Worm (Caenorhabditis elegans) whole organism, L2 larva: Measurements from ENCODE around the gene T13H5.8.
A peak's percentile ranks its signal among the peaks of the same experiment; 100 is the strongest.

ENCODE experiments used
- C34F6.9 ChIP-seq: fragments of 150-350 bp; optimal IDR thresholded peaks from 2 replicates; lab custom pipeline; 2014; ENCODE audit warnings: missing biosample characterization, missing genetic modification characterization
- F13H6.1 ChIP-seq: sonication (generic microtip); optimal IDR thresholded peaks from 2 replicates; lab custom pipeline; 2016; ENCODE audit warnings: missing genetic modification characterization, missing compliant biosample characterization
- R02D3.7 ChIP-seq: fragments of 150-350 bp; optimal IDR thresholded peaks from 2 replicates; lab custom pipeline; 2014; ENCODE audit warnings: missing biosample characterization, missing genetic modification characterization
- Y55F3AM.14 ChIP-seq: fragments of 200-800 bp; sonication (Bioruptor generic); optimal IDR thresholded peaks from 2 replicates; lab custom pipeline; 2018; ENCODE audit warnings: mild to moderate bottlenecking, missing genetic modification characterization, missing compliant biosample characterization
- ZK546.5 ChIP-seq: sonication (generic microtip); optimal IDR thresholded peaks from 2 replicates; lab custom pipeline; 2017; ENCODE audit warnings: missing biosample characterization, missing genetic modification characterization
- alr-1 ChIP-seq: fragments of 150-350 bp; optimal IDR thresholded peaks from 2 replicates; lab custom pipeline; 2014; ENCODE audit warnings: missing biosample characterization, missing genetic modification characterization
- aly-2 ChIP-seq: fragments of 150-350 bp; optimal IDR thresholded peaks from 2 replicates; lab custom pipeline; 2014; ENCODE audit warnings: missing biosample characterization, missing genetic modification characterization
- ama-1 ChIP-seq: fragments of 150-350 bp; optimal IDR thresholded peaks from 2 replicates; lab custom pipeline; 2018; ENCODE audit warnings: inconsistent platforms
- blmp-1 ChIP-seq: sonication (generic microtip); optimal IDR thresholded peaks from 2 replicates; lab custom pipeline; 2017; ENCODE audit warnings: missing genetic modification characterization, mild to moderate bottlenecking, missing compliant biosample characterization, antibody characterized with exemption, moderate library complexity; ENCODE audit not compliant: insufficient read depth
- ceh-16 ChIP-seq: fragments of 150-350 bp; optimal IDR thresholded peaks from 2 replicates; lab custom pipeline; 2014; ENCODE audit warnings: missing biosample characterization, missing genetic modification characterization
- ceh-82 ChIP-seq: fragments of 150-350 bp; optimal IDR thresholded peaks from 2 replicates; lab custom pipeline; 2014; ENCODE audit warnings: missing biosample characterization, missing genetic modification characterization
- crh-2 ChIP-seq: sonication (generic microtip); optimal IDR thresholded peaks from 2 replicates; lab custom pipeline; 2017; ENCODE audit warnings: missing biosample characterization, missing genetic modification characterization
- dmd-4 ChIP-seq: sonication (generic microtip); optimal IDR thresholded peaks from 2 replicates; lab custom pipeline; 2017; ENCODE audit warnings: missing biosample characterization, missing genetic modification characterization
- egl-27 ChIP-seq: sonication (generic microtip); optimal IDR thresholded peaks from 3 replicates; lab custom pipeline; 2017; ENCODE audit warnings: missing biosample characterization, missing genetic modification reagents, missing genetic modification characterization
- elt-1 ChIP-seq: fragments of 150-350 bp; optimal IDR thresholded peaks from 2 replicates; lab custom pipeline; 2014; ENCODE audit warnings: missing biosample characterization, missing genetic modification characterization
- elt-3 ChIP-seq: sonication (generic microtip); optimal IDR thresholded peaks from 2 replicates; lab custom pipeline; 2017; ENCODE audit warnings: missing biosample characterization, missing genetic modification characterization
- fos-1 ChIP-seq: fragments of 150-350 bp; optimal IDR thresholded peaks from 2 replicates; lab custom pipeline; 2014; ENCODE audit warnings: missing biosample characterization, missing genetic modification characterization
- gmeb-1 ChIP-seq: fragments of 150-350 bp; optimal IDR thresholded peaks from 2 replicates; lab custom pipeline; 2014; ENCODE audit warnings: missing biosample characterization, missing genetic modification characterization
- lin-11 ChIP-seq: fragments of 150-350 bp; sonication (generic microtip); optimal IDR thresholded peaks from 2 replicates; lab custom pipeline; 2014; ENCODE audit warnings: missing biosample characterization, missing genetic modification characterization, inconsistent platforms, mixed read lengths
- lin-13 ChIP-seq: fragments of 150-350 bp; optimal IDR thresholded peaks from 2 replicates; lab custom pipeline; 2014; ENCODE audit warnings: missing biosample characterization, missing genetic modification reagents, missing genetic modification characterization
- lin-39 ChIP-seq: fragments of 150-350 bp; optimal IDR thresholded peaks from 2 replicates; lab custom pipeline; 2014; ENCODE audit warnings: missing biosample characterization, missing genetic modification reagents, missing genetic modification characterization
- lsy-2 ChIP-seq, 2 experiments: fragments of 150-350 bp in 1 of 2; sonication (generic microtip) in 1 of 2; optimal IDR thresholded peaks; 2 replicates each; lab custom pipeline; 2014 to 2017; ENCODE audit warnings: missing biosample characterization in 2 of 2, missing genetic modification characterization in 2 of 2
- mab-5 ChIP-seq: fragments of 150-350 bp; optimal IDR thresholded peaks from 2 replicates; lab custom pipeline; 2014; ENCODE audit warnings: missing biosample characterization, missing genetic modification characterization
- mbf-1 ChIP-seq: sonication (generic microtip); optimal IDR thresholded peaks from 2 replicates; lab custom pipeline; 2017; ENCODE audit warnings: missing biosample characterization, missing genetic modification characterization
- mdl-1 ChIP-seq, 2 experiments: fragments of 150-350 bp in 1 of 2; sonication (generic microtip) in 1 of 2; optimal IDR thresholded peaks; 2 replicates each; lab custom pipeline; 2017; ENCODE audit warnings: missing biosample characterization in 2 of 2, missing genetic modification characterization in 2 of 2
- nhr-10 ChIP-seq: sonication (generic microtip); optimal IDR thresholded peaks from 2 replicates; lab custom pipeline; 2017; ENCODE audit warnings: missing biosample characterization, missing genetic modification characterization
- nhr-11 ChIP-seq: fragments of 150-350 bp; optimal IDR thresholded peaks from 2 replicates; lab custom pipeline; 2014; ENCODE audit warnings: missing biosample characterization, missing genetic modification characterization
- nhr-12 ChIP-seq: fragments of 150-350 bp; optimal IDR thresholded peaks from 2 replicates; lab custom pipeline; 2014; ENCODE audit warnings: missing biosample characterization, missing genetic modification characterization
- nhr-129 ChIP-seq: fragments of 150-350 bp; optimal IDR thresholded peaks from 2 replicates; lab custom pipeline; 2014; ENCODE audit warnings: missing biosample characterization, missing genetic modification characterization
- nhr-21 ChIP-seq: fragments of 150-350 bp; optimal IDR thresholded peaks from 2 replicates; lab custom pipeline; 2014; ENCODE audit warnings: missing biosample characterization, missing genetic modification characterization
- nhr-23 ChIP-seq: fragments of 150-350 bp; optimal IDR thresholded peaks from 2 replicates; lab custom pipeline; 2014; ENCODE audit warnings: missing biosample characterization, missing genetic modification reagents, missing genetic modification characterization
- nhr-237 ChIP-seq: fragments of 150-350 bp; optimal IDR thresholded peaks from 2 replicates; lab custom pipeline; 2014; ENCODE audit warnings: missing biosample characterization, missing genetic modification characterization
- nhr-25 ChIP-seq: fragments of 150-350 bp; sonication (generic microtip); optimal IDR thresholded peaks from 3 replicates; lab custom pipeline; 2014; ENCODE audit warnings: missing biosample characterization, missing genetic modification characterization
- nhr-6 ChIP-seq: fragments of 150-350 bp; optimal IDR thresholded peaks from 2 replicates; lab custom pipeline; 2014; ENCODE audit warnings: missing biosample characterization, missing genetic modification characterization
- nhr-77 ChIP-seq: fragments of 150-350 bp; optimal IDR thresholded peaks from 2 replicates; lab custom pipeline; 2014; ENCODE audit warnings: missing biosample characterization, missing genetic modification characterization
- peb-1 ChIP-seq: fragments of 150-350 bp; optimal IDR thresholded peaks from 2 replicates; lab custom pipeline; 2014; ENCODE audit warnings: missing biosample characterization, missing genetic modification characterization
- sem-4 ChIP-seq: fragments of 150-350 bp; optimal IDR thresholded peaks from 2 replicates; lab custom pipeline; 2014; ENCODE audit warnings: missing biosample characterization, missing genetic modification reagents, missing genetic modification characterization
- skn-1 ChIP-seq: sonication (generic microtip); optimal IDR thresholded peaks from 2 replicates; lab custom pipeline; 2017; ENCODE audit warnings: missing biosample characterization, missing genetic modification characterization
- sma-3 ChIP-seq: sonication (generic microtip); optimal IDR thresholded peaks from 2 replicates; lab custom pipeline; 2016; ENCODE audit warnings: missing genetic modification reagents, missing genetic modification characterization, missing compliant biosample characterization
- sma-9 ChIP-seq, 2 experiments: fragments of 150-350 bp in 1 of 2; sonication (generic microtip) in 1 of 2; optimal IDR thresholded peaks; 2 replicates each; lab custom pipeline; 2014 to 2016; ENCODE audit warnings: missing genetic modification characterization in 2 of 2, mild to moderate bottlenecking in 1 of 2, missing biosample characterization in 1 of 2, missing compliant biosample characterization in 1 of 2, missing genetic modification reagents in 1 of 2, moderate library complexity in 1 of 2
- snpc-4 ChIP-seq: fragments of 150-350 bp; optimal IDR thresholded peaks from 2 replicates; lab custom pipeline; 2014; ENCODE audit warnings: missing biosample characterization, missing genetic modification characterization
- unc-39 ChIP-seq: fragments of 150-350 bp; optimal IDR thresholded peaks from 2 replicates; lab custom pipeline; 2014; ENCODE audit warnings: missing biosample characterization, missing genetic modification characterization
- unc-55 ChIP-seq: fragments of 150-350 bp; sonication (generic microtip); optimal IDR thresholded peaks from 3 replicates; lab custom pipeline; 2014; ENCODE audit warnings: missing biosample characterization, missing genetic modification reagents, missing genetic modification characterization
- unc-62 ChIP-seq: fragments of 150-350 bp; optimal IDR thresholded peaks from 2 replicates; lab custom pipeline; 2014; ENCODE audit warnings: missing biosample characterization, missing genetic modification reagents, missing genetic modification characterization
- zag-1 ChIP-seq: fragments of 150-350 bp; optimal IDR thresholded peaks from 2 replicates; lab custom pipeline; 2014; ENCODE audit warnings: missing biosample characterization, missing genetic modification characterization
- ztf-1 ChIP-seq: fragments of 200-800 bp; sonication (Bioruptor generic); conservative IDR thresholded peaks from 2 replicates; pipeline ENCODE4 v1.3.6; 2022; ENCODE audit warnings: missing genetic modification characterization, missing compliant biosample characterization
- ztf-11 ChIP-seq: sonication (generic microtip); optimal IDR thresholded peaks from 2 replicates; lab custom pipeline; 2017; ENCODE audit warnings: missing biosample characterization, missing genetic modification characterization
- ztf-4 ChIP-seq: fragments of 150-350 bp; optimal IDR thresholded peaks from 2 replicates; lab custom pipeline; 2014; ENCODE audit warnings: missing biosample characterization, missing genetic modification characterization

Gene T13H5.8

ce11 chrII:8483793-8484186, 34.5 kb upstream of the T13H5.8 start, which contains the start of gene taap-1:
TSS of gene taap-1 (minus strand) at chrII:8483871.
- TF ChIP-seq ztf-11 = no peak
- TF ChIP-seq nhr-129 = peak; percentile 54
- no peak for TF ChIP-seq nhr-10 (tag; lab: Kevin White, UChicago)
- peak in 1 of 2 experiments; percentile 17 for TF ChIP-seq mdl-1 (tag; optimal IDR thresholded peaks at IDR 0.05; lab: Kevin White, UChicago)
- peak; percentile 39 for TF ChIP-seq ama-1 (lab: Kevin White, UChicago)
- peak; percentile 52 for TF ChIP-seq sem-4 (tag; lab: Kevin White, UChicago)
- TF ChIP-seq Y55F3AM.14 (GFP tag; lab: Kevin White, UChicago) = no peak
- no peak for TF ChIP-seq nhr-21 (tag; lab: Kevin White, UChicago)
- peak; percentile 0 for TF ChIP-seq zag-1 (tag; lab: Kevin White, UChicago)
- TF ChIP-seq gmeb-1 (tag; lab: Kevin White, UChicago) = no peak
- peak; percentile 83 for TF ChIP-seq skn-1 (tag; lab: Kevin White, UChicago)
- TF ChIP-seq peb-1 = no peak
- no peak for TF ChIP-seq elt-3 (tag; lab: Kevin White, UChicago)
- TF ChIP-seq fos-1 (tag; lab: Kevin White, UChicago) = peak; percentile 13
- TF ChIP-seq sma-9 (GFP tag; optimal IDR thresholded peaks at IDR 0.05; lab: Kevin White, UChicago) = peak; percentile 77
- TF ChIP-seq sma-9 (tag; optimal IDR thresholded peaks at IDR 0.05; lab: Kevin White, UChicago) = no peak

ce11 chrII:8484546-8484945, 33.8 kb upstream of the T13H5.8 start:
- TF ChIP-seq dmd-4 = no peak
- TF ChIP-seq unc-55 (GFP tag; lab: Kevin White, UChicago) = peak; percentile 4
- TF ChIP-seq ceh-16 = no peak
- no peak for TF ChIP-seq zag-1 (tag; lab: Kevin White, UChicago)
- TF ChIP-seq nhr-129 = peak; percentile 63
- no peak for TF ChIP-seq ZK546.5 (tag; lab: Kevin White, UChicago)
- no peak for TF ChIP-seq mab-5
- no peak for TF ChIP-seq elt-1 (tag; lab: Kevin White, UChicago)
- TF ChIP-seq mdl-1 (tag; optimal IDR thresholded peaks at IDR 0.05; lab: Kevin White, UChicago) = no peak
- TF ChIP-seq nhr-237 (tag; lab: Kevin White, UChicago) = no peak
- no peak for TF ChIP-seq unc-39 (tag; lab: Kevin White, UChicago)
- no peak for TF ChIP-seq lin-13 (GFP tag; lab: Kevin White, UChicago)
- no peak for TF ChIP-seq ztf-4 (tag; lab: Kevin White, UChicago)
- TF ChIP-seq R02D3.7 (tag; lab: Kevin White, UChicago) = no peak
- TF ChIP-seq lin-39 (tag; lab: Kevin White, UChicago) = no peak
- peak; percentile 71 for TF ChIP-seq fos-1 (tag; lab: Kevin White, UChicago)
- no peak for TF ChIP-seq nhr-10 (tag; lab: Kevin White, UChicago)
- TF ChIP-seq sma-9 (GFP tag; optimal IDR thresholded peaks at IDR 0.05; lab: Kevin White, UChicago) = peak; percentile 68
- no peak for TF ChIP-seq sma-9 (tag; optimal IDR thresholded peaks at IDR 0.05; lab: Kevin White, UChicago)
- TF ChIP-seq egl-27 (tag; lab: Kevin White, UChicago) = peak; percentile 13
- TF ChIP-seq C34F6.9 = peak; percentile 33
- no peak for TF ChIP-seq snpc-4 (tag; lab: Kevin White, UChicago)
- peak in 1 of 2 experiments; percentile 26 for TF ChIP-seq lsy-2 (tag; optimal IDR thresholded peaks at IDR 0.05; lab: Kevin White, UChicago)
- no peak for TF ChIP-seq elt-3 (tag; lab: Kevin White, UChicago)
- no peak for TF ChIP-seq ceh-82
- TF ChIP-seq ama-1 (lab: Kevin White, UChicago) = peak; percentile 8
- no peak for TF ChIP-seq nhr-11
- TF ChIP-seq nhr-21 (tag; lab: Kevin White, UChicago) = no peak
- TF ChIP-seq nhr-77 (tag; lab: Kevin White, UChicago) = no peak
- peak; percentile 78 for TF ChIP-seq crh-2 (tag; lab: Kevin White, UChicago)
- TF ChIP-seq nhr-6 (tag; lab: Kevin White, UChicago) = no peak
- TF ChIP-seq sma-3 (GFP tag; lab: Kevin White, UChicago) = no peak
- no peak for TF ChIP-seq nhr-25 (tag; lab: Kevin White, UChicago)
- TF ChIP-seq sem-4 (tag; lab: Kevin White, UChicago) = no peak
- TF ChIP-seq aly-2 (tag; lab: Kevin White, UChicago) = no peak
- TF ChIP-seq alr-1 (tag; lab: Kevin White, UChicago) = no peak
- TF ChIP-seq nhr-12 (tag; lab: Kevin White, UChicago) = no peak
- TF ChIP-seq lin-11 (tag; lab: Kevin White, UChicago) = no peak
- TF ChIP-seq blmp-1 (tag; lab: Kevin White, UChicago) = no peak
- TF ChIP-seq Y55F3AM.14 (GFP tag; lab: Kevin White, UChicago) = no peak
- no peak for TF ChIP-seq mbf-1 (tag; lab: Kevin White, UChicago)
- peak; percentile 30 for TF ChIP-seq gmeb-1 (tag; lab: Kevin White, UChicago)
- peak; percentile 56 for TF ChIP-seq F13H6.1 (tag; lab: Kevin White, UChicago)
- no peak for TF ChIP-seq peb-1
- TF ChIP-seq ztf-11 = no peak
- no peak for TF ChIP-seq nhr-23 (tag; lab: Kevin White, UChicago)
- no peak for TF ChIP-seq ztf-1 (GFP tag; lab: Robert Waterston, UW)
- TF ChIP-seq unc-62 (GFP tag; lab: Kevin White, UChicago) = no peak
- no peak for TF ChIP-seq skn-1 (tag; lab: Kevin White, UChicago)
